Fruit fly (Drosophila melanogaster) whole organism, embryonic: Measurements from ENCODE around the gene CG3277.
A peak's percentile ranks its signal among the peaks of the same experiment; 100 is the strongest.

ENCODE experiments used
- Blimp-1 ChIP-seq: fragments of 200-800 bp; sonication (Bioruptor generic); optimal IDR thresholded peaks from 3 replicates; lab custom pipeline; 2018; ENCODE audit warnings: missing biosample characterization, missing genetic modification characterization, mild to moderate bottlenecking, moderate library complexity, missing genetic modification reagents
- CG10565 ChIP-seq: fragments of 200-800 bp; sonication (Bioruptor generic); optimal IDR thresholded peaks from 3 replicates; lab custom pipeline; 2016; ENCODE audit warnings: missing biosample characterization, mild to moderate bottlenecking, missing genetic modification characterization
- CG13775 ChIP-seq: fragments of 200-800 bp; sonication (Bioruptor generic); optimal IDR thresholded peaks from 3 replicates; lab custom pipeline; 2017; ENCODE audit warnings: missing biosample characterization, mild to moderate bottlenecking, missing genetic modification characterization
- CG14710 ChIP-seq: fragments of 200-800 bp; sonication (Bioruptor generic); optimal IDR thresholded peaks from 3 replicates; lab custom pipeline; 2019; ENCODE audit warnings: missing biosample characterization, mild to moderate bottlenecking, missing genetic modification characterization, moderate library complexity
- CG15011 ChIP-seq: fragments of 200-800 bp; sonication (Bioruptor generic); optimal IDR thresholded peaks from 3 replicates; lab custom pipeline; 2018; ENCODE audit warnings: missing biosample characterization, mild to moderate bottlenecking, missing genetic modification characterization
- CG1529 ChIP-seq: fragments of 200-800 bp; sonication (Bioruptor generic); optimal IDR thresholded peaks from 3 replicates; lab custom pipeline; 2018; ENCODE audit warnings: missing biosample characterization, missing genetic modification characterization
- CG16779 ChIP-seq: fragments of 200-800 bp; sonication (Bioruptor generic); IDR thresholded peaks from 2 replicates; pipeline ENCODE4 v1.3.6; 2022; ENCODE audit warnings: missing biosample characterization, missing genetic modification characterization
- CG17385 ChIP-seq: fragments of 200-800 bp; sonication (Bioruptor generic); optimal IDR thresholded peaks from 3 replicates; lab custom pipeline; 2018; ENCODE audit warnings: missing biosample characterization, mild to moderate bottlenecking, missing genetic modification characterization
- CG1832 ChIP-seq: fragments of 200-800 bp; sonication (Bioruptor generic); optimal IDR thresholded peaks from 2 replicates; lab custom pipeline; 2017; ENCODE audit warnings: missing biosample characterization, mild to moderate bottlenecking, missing genetic modification characterization, inconsistent platforms
- CG2875 ChIP-seq: fragments of 200-800 bp; sonication (Bioruptor generic); optimal IDR thresholded peaks from 2 replicates; lab custom pipeline; 2017; ENCODE audit warnings: missing biosample characterization, mild to moderate bottlenecking, missing genetic modification characterization, missing genetic modification reagents
- CG3163 ChIP-seq: fragments of 200-800 bp; sonication (Bioruptor generic); optimal IDR thresholded peaks from 3 replicates; lab custom pipeline; 2016; ENCODE audit warnings: missing biosample characterization, missing genetic modification characterization
- CG3407 ChIP-seq: fragments of 200-800 bp; sonication (Bioruptor generic); optimal IDR thresholded peaks from 2 replicates; lab custom pipeline; 2018; ENCODE audit warnings: missing biosample characterization, mild to moderate bottlenecking, missing genetic modification characterization
- CG34376 ChIP-seq: fragments of 200-800 bp; sonication (Bioruptor generic); optimal IDR thresholded peaks from 2 replicates; lab custom pipeline; 2018; ENCODE audit warnings: missing biosample characterization, mild to moderate bottlenecking, missing genetic modification characterization
- CG6254 ChIP-seq: fragments of 200-800 bp; sonication (Bioruptor generic); optimal IDR thresholded peaks from 3 replicates; lab custom pipeline; 2017; ENCODE audit warnings: mild to moderate bottlenecking, missing biosample characterization, missing genetic modification reagents, missing genetic modification characterization
- CG6272 ChIP-seq: fragments of 200-800 bp; sonication (Bioruptor generic); IDR thresholded peaks from 2 replicates; pipeline ENCODE4 v1.3.6; 2022; ENCODE audit warnings: missing biosample characterization, missing genetic modification characterization
- CG8924 ChIP-seq: fragments of 200-800 bp; optimal IDR thresholded peaks from 3 replicates; lab custom pipeline; 2019; ENCODE audit warnings: missing biosample characterization, mild to moderate bottlenecking, missing genetic modification characterization, moderate library complexity
- Chrac-16 ChIP-seq: fragments of 200-800 bp; sonication (Bioruptor generic); optimal IDR thresholded peaks from 3 replicates; lab custom pipeline; 2016; ENCODE audit warnings: missing biosample characterization, missing genetic modification characterization
- CoRest ChIP-seq: fragments of 200-800 bp; sonication (Bioruptor generic); optimal IDR thresholded peaks from 3 replicates; lab custom pipeline; 2018; ENCODE audit warnings: missing biosample characterization, mild to moderate bottlenecking, missing genetic modification characterization, moderate library complexity
- D ChIP-seq, 2 experiments: fragments of 200-800 bp in 1 of 2; fragments of >200 bp in 1 of 2; sonication (Bioruptor generic) in 1 of 2; optimal IDR thresholded peaks; 2 replicates in 1 of 2; 3 replicates in 1 of 2; lab custom pipeline; 2017; ENCODE audit warnings: mild to moderate bottlenecking in 1 of 2, missing biosample characterization in 1 of 2, missing genetic modification characterization in 1 of 2, missing genetic modification reagents in 1 of 2
- D19B ChIP-seq: fragments of 200-800 bp; sonication (Bioruptor generic); optimal IDR thresholded peaks from 2 replicates; lab custom pipeline; 2017; ENCODE audit warnings: missing biosample characterization, mild to moderate bottlenecking, missing genetic modification characterization
- Fer1 ChIP-seq: fragments of 200-800 bp; sonication (Bioruptor generic); optimal IDR thresholded peaks from 2 replicates; lab custom pipeline; 2017; ENCODE audit warnings: missing biosample characterization, mild to moderate bottlenecking, missing genetic modification characterization
- GATAe ChIP-seq: fragments of 200-800 bp; sonication (Bioruptor generic); conservative IDR thresholded peaks from 2 replicates; pipeline ENCODE4 v1.3.6; 2022; ENCODE audit warnings: missing biosample characterization, missing genetic modification characterization
- HLHmδ ChIP-seq: fragments of 200-800 bp; sonication (Bioruptor generic); optimal IDR thresholded peaks from 2 replicates; lab custom pipeline; 2018; ENCODE audit warnings: missing biosample characterization, mild to moderate bottlenecking, missing genetic modification characterization, moderate library complexity
- Hr51 ChIP-seq, 2 experiments: fragments of 200-800 bp; sonication (Bioruptor generic); optimal IDR thresholded peaks; 2 replicates in 1 of 2; 3 replicates in 1 of 2; lab custom pipeline; 2016 to 2018; ENCODE audit warnings: missing biosample characterization in 2 of 2, missing genetic modification characterization in 2 of 2, mild to moderate bottlenecking in 1 of 2, moderate library complexity in 1 of 2
- MTF-1 ChIP-seq: fragments of 200-800 bp; sonication (Bioruptor generic); optimal IDR thresholded peaks from 2 replicates; lab custom pipeline; 2018; ENCODE audit warnings: missing biosample characterization, mild to moderate bottlenecking, missing genetic modification characterization, borderline replicate concordance
- Ptx1 ChIP-seq: fragments of 200-800 bp; sonication (Bioruptor generic); IDR thresholded peaks from 2 replicates; pipeline ENCODE4 v1.3.6; 2022; ENCODE audit warnings: missing biosample characterization, missing genetic modification characterization
- Rx ChIP-seq: fragments of 200-800 bp; sonication (Bioruptor generic); IDR thresholded peaks from 2 replicates; pipeline ENCODE4 v1.3.6; 2022; ENCODE audit warnings: missing biosample characterization, missing genetic modification characterization
- Scr ChIP-seq: fragments of 200-800 bp; sonication (Bioruptor generic); IDR thresholded peaks from 2 replicates; pipeline ENCODE4 v1.3.6; 2022; ENCODE audit warnings: missing biosample characterization, missing genetic modification characterization; ENCODE audit not compliant: partially characterized antibody
- Six4 ChIP-seq: fragments of 200-800 bp; sonication (Bioruptor generic); optimal IDR thresholded peaks from 2 replicates; lab custom pipeline; 2016; ENCODE audit warnings: missing biosample characterization, missing genetic modification characterization
- ac ChIP-seq: fragments of 200-800 bp; sonication (Bioruptor generic); optimal IDR thresholded peaks from 3 replicates; lab custom pipeline; 2017; ENCODE audit warnings: missing biosample characterization, mild to moderate bottlenecking, missing genetic modification characterization
- caup ChIP-seq: fragments of 200-800 bp; sonication (Bioruptor generic); optimal IDR thresholded peaks from 3 replicates; lab custom pipeline; 2017; ENCODE audit warnings: missing biosample characterization, mild to moderate bottlenecking, missing genetic modification characterization, moderate library complexity; ENCODE audit not compliant: severe bottlenecking
- chinmo ChIP-seq: fragments of 200-800 bp; sonication (Bioruptor generic); IDR thresholded peaks from 4 replicates; pipeline ENCODE4 v1.3.6; 2022; ENCODE audit warnings: missing biosample characterization, missing genetic modification characterization; ENCODE audit not compliant: partially characterized antibody
- croc ChIP-seq: fragments of 200-800 bp; sonication (Bioruptor generic); conservative IDR thresholded peaks from 3 replicates; pipeline ENCODE4 v1.3.6; 2022; ENCODE audit warnings: missing biosample characterization, missing genetic modification characterization
- dimm ChIP-seq: fragments of 200-800 bp; sonication (Bioruptor generic); IDR thresholded peaks from 2 replicates; pipeline ENCODE4 v1.3.6; 2022; ENCODE audit warnings: missing biosample characterization, missing genetic modification characterization
- dmrt99B ChIP-seq: fragments of 200-800 bp; sonication (Bioruptor generic); optimal IDR thresholded peaks from 2 replicates; lab custom pipeline; 2018; ENCODE audit warnings: missing biosample characterization, mild to moderate bottlenecking, missing genetic modification characterization, moderate library complexity
- ems ChIP-seq: fragments of 200-800 bp; sonication (Bioruptor generic); optimal IDR thresholded peaks from 3 replicates; lab custom pipeline; 2016; ENCODE audit warnings: missing biosample characterization, missing genetic modification characterization
- exex ChIP-seq: fragments of 200-800 bp; sonication (Bioruptor generic); optimal IDR thresholded peaks from 4 replicates; lab custom pipeline; 2018; ENCODE audit warnings: missing biosample characterization, mild to moderate bottlenecking, missing genetic modification characterization, moderate library complexity
- hb ChIP-seq: fragments of 200-800 bp; sonication (Bioruptor generic); IDR thresholded peaks from 3 replicates; pipeline ENCODE4 v1.3.6; 2022; ENCODE audit warnings: missing biosample characterization, missing genetic modification characterization; ENCODE audit not compliant: partially characterized antibody
- lbe ChIP-seq: fragments of 200-800 bp; sonication (Bioruptor generic); optimal IDR thresholded peaks from 2 replicates; lab custom pipeline; 2016; ENCODE audit warnings: missing biosample characterization, mild to moderate bottlenecking, missing genetic modification characterization
- maf-S ChIP-seq: fragments of 200-800 bp; sonication (Bioruptor generic); optimal IDR thresholded peaks from 2 replicates; lab custom pipeline; 2016; ENCODE audit warnings: missing biosample characterization, missing genetic modification characterization
- nau ChIP-seq: fragments of 200-800 bp; sonication (Bioruptor generic); optimal IDR thresholded peaks from 3 replicates; lab custom pipeline; 2017; ENCODE audit warnings: missing biosample characterization, mild to moderate bottlenecking, missing genetic modification characterization, missing genetic modification reagents
- odd ChIP-seq: fragments of 200-800 bp; sonication (Bioruptor generic); optimal IDR thresholded peaks from 2 replicates; lab custom pipeline; 2017; ENCODE audit warnings: missing biosample characterization, mild to moderate bottlenecking, missing genetic modification characterization
- onecut ChIP-seq: fragments of 200-800 bp; sonication (Bioruptor generic); IDR thresholded peaks from 2 replicates; pipeline ENCODE4 v1.3.6; 2022; ENCODE audit warnings: missing biosample characterization, missing genetic modification characterization
- row ChIP-seq: fragments of 200-800 bp; sonication (Bioruptor generic); IDR thresholded peaks from 3 replicates; pipeline ENCODE4 v1.3.6; 2022; ENCODE audit warnings: missing biosample characterization, missing genetic modification characterization
- schlank ChIP-seq: fragments of 200-800 bp; sonication (Bioruptor generic); optimal IDR thresholded peaks from 2 replicates; lab custom pipeline; 2018; ENCODE audit warnings: missing biosample characterization, mild to moderate bottlenecking, missing genetic modification characterization
- sens ChIP-seq: fragments of 200-800 bp; sonication (Bioruptor generic); peaks from one replicate; lab custom pipeline; 2016; ENCODE audit warnings: missing biosample characterization, missing genetic modification characterization
- stwl ChIP-seq: fragments of 200-800 bp; sonication (Bioruptor generic); optimal IDR thresholded peaks from 3 replicates; lab custom pipeline; 2018; ENCODE audit warnings: missing biosample characterization, mild to moderate bottlenecking, missing genetic modification characterization, moderate library complexity
- trem ChIP-seq: fragments of 200-800 bp; optimal IDR thresholded peaks from 3 replicates; lab custom pipeline; 2019; ENCODE audit warnings: missing biosample characterization, mild to moderate bottlenecking, missing genetic modification characterization, moderate library complexity
- zfh1 ChIP-seq: fragments of 200-800 bp; sonication (Bioruptor generic); IDR thresholded peaks from 3 replicates; pipeline ENCODE4 v1.3.6; 2022; ENCODE audit warnings: missing biosample characterization, missing genetic modification characterization

The CG3277 gene

DNA sequence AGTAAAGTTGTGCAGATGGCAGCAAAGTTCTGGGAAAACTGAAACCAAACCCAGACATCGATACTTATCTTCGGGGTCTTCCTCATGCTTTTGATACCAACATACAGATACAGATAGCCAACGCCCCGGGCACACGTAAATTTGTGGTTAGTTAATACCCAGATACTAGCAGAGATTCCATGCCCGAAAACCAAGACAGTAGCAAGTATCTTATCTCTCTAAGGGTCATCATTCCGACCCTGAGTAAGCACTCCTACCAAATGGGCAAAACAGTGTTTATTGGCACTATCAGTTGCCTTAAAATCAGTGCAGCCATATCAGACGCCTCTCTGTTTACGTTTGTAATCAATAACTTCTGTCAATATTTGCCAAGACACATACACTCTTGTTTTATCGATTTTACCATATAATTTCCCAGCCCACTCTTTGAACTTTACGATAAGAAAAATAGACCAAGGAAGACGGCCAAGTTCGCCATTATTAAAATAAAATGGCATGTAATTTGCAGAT, 23.4 kb upstream of the CG3277 start, which contains the start of gene OtopLb (continued):
- TF ChIP-seq lbe (GFP tag; lab: Kevin White, UChicago): no peak
- TF ChIP-seq caup (GFP tag; lab: Kevin White, UChicago): peak; percentile 67
- no peak for TF ChIP-seq Six4 (GFP tag; lab: Kevin White, UChicago)
- TF ChIP-seq CG1529: no peak
- TF ChIP-seq odd: peak; percentile 54
- no peak for TF ChIP-seq CG14710 (tag; lab: Kevin White, UChicago)
- peak; percentile 48 for TF ChIP-seq CG15011
- no peak for TF ChIP-seq CG1832 (GFP tag; lab: Kevin White, UChicago)
- TF ChIP-seq Hr51 (GFP tag; optimal IDR thresholded peaks at IDR 0.05; lab: Kevin White, UChicago): no peak
- peak; percentile 62 for TF ChIP-seq MTF-1
- no peak for TF ChIP-seq CG10565 (GFP tag; lab: Kevin White, UChicago)
- no peak for TF ChIP-seq CG6254 (GFP tag; lab: Kevin White, UChicago)
- TF ChIP-seq HLHmδ: peak; percentile 30
- no peak for TF ChIP-seq Rx
- TF ChIP-seq CG6272 (GFP tag; lab: Robert Waterston, UW): no peak
- TF ChIP-seq Scr (GFP tag; lab: Robert Waterston, UW): no peak
- no peak for TF ChIP-seq CG16779
- no peak for TF ChIP-seq CoRest
- no peak for TF ChIP-seq Blimp-1 (GFP tag; lab: Kevin White, UChicago)
- 0 out of 4 replicates have a peak, but pooled peaks have one; percentile 25 for TF ChIP-seq chinmo (GFP tag; lab: Robert Waterston, UW)
- TF ChIP-seq schlank (tag; lab: Kevin White, UChicago): peak; percentile 45
- TF ChIP-seq D (optimal IDR thresholded peaks at IDR 0.05; lab: Kevin White, UChicago): no peak
- TF ChIP-seq D (GFP tag; optimal IDR thresholded peaks at IDR 0.05; lab: Kevin White, UChicago): no peak
- TF ChIP-seq CG3407 (GFP tag; lab: Kevin White, UChicago): peak; percentile 36
- TF ChIP-seq Ptx1: no peak
- peak; percentile 52 for TF ChIP-seq CG34376
- peak; percentile 36; the same call in 1 of the 2 replicates for TF ChIP-seq GATAe (GFP tag; lab: Robert Waterston, UW)
- TF ChIP-seq croc: no peak
- no peak for TF ChIP-seq D19B (GFP tag; lab: Kevin White, UChicago)
- no peak for TF ChIP-seq ac (GFP tag; lab: Kevin White, UChicago)
- no peak for TF ChIP-seq Fer1 (GFP tag; lab: Kevin White, UChicago)
- no peak for TF ChIP-seq trem (tag; lab: Kevin White, UChicago)
- peak; percentile 13 for TF ChIP-seq CG2875 (GFP tag; lab: Kevin White, UChicago)
- no peak for TF ChIP-seq hb
- TF ChIP-seq dmrt99B (tag; lab: Kevin White, UChicago): no peak
- no peak for TF ChIP-seq CG3163 (GFP tag; lab: Kevin White, UChicago)
- no peak for TF ChIP-seq row
- peak; percentile 65 for TF ChIP-seq sens (GFP tag; lab: Kevin White, UChicago)
- TF ChIP-seq dimm (GFP tag; lab: Robert Waterston, UW): no peak
- TF ChIP-seq CG8924 (tag; lab: Kevin White, UChicago): no peak
- no peak for TF ChIP-seq stwl (tag; lab: Kevin White, UChicago)
- no peak for TF ChIP-seq maf-S (GFP tag; lab: Kevin White, UChicago)
- no peak for TF ChIP-seq ems (GFP tag; lab: Kevin White, UChicago)
- peak; percentile 31 for TF ChIP-seq nau (GFP tag; lab: Kevin White, UChicago)
- TF ChIP-seq CG17385 (GFP tag; lab: Kevin White, UChicago): peak; percentile 10
- no peak for TF ChIP-seq zfh1 (GFP tag; lab: Robert Waterston, UW)
- peak; percentile 62 for TF ChIP-seq exex (tag; lab: Kevin White, UChicago)
- peak; percentile 60; the same call in 1 of the 2 replicates for TF ChIP-seq onecut (GFP tag; lab: Robert Waterston, UW)
- no peak for TF ChIP-seq CG13775 (GFP tag; lab: Kevin White, UChicago)
- no peak for TF ChIP-seq Chrac-16 (GFP tag; lab: Kevin White, UChicago)
